Worm (Caenorhabditis elegans): ENCODE results near the gene mltn-7.

The mltn-7 gene

DNA sequence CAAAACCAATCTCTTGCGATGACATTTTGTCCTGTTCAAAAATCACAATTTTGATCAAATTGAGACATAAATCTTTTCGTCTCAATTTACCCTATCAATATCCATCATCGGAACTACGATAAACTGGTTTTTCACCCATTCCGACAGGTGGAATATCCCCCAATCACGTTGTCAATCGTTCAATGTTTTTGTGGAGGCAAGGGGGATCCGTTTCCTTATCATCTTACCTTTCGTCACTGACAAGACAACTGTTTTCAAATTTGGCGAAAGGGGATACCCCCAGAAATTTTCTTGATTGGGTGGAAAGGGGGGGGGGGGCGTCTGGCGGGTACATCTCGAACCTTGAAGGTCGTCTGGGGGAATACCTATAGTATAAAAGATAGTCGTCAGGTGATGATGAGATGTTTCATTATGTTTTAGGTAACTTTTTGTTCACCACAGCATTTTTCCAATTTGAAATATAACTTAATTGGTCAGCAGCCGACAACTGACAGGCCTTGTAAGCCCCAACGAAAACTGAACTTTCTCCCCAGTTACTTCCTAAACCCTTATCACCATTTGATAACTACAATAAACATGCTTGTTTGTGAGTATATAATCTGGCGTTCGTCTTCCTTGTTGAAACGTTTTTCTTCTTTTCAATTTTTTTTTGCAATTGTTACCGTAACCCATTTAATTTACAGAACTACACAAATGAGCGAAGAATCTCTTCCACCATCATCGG is 11.3 kb downstream of the mltn-7 start, which contains the start of gene ZK6.8:
ZK6.8 (plus strand) TSS at position 682 of the 724 bp plus-strand sequence.
- no peak for TF ChIP-seq ceh-43 (GFP tag; optimal IDR thresholded peaks at IDR 0.05)
- TF ChIP-seq ces-1 (GFP tag; optimal IDR thresholded peaks at IDR 0.05) = no peak
- no peak for TF ChIP-seq nhr-237 (tag; optimal IDR thresholded peaks at IDR 0.05)
- TF ChIP-seq unc-39 (tag; optimal IDR thresholded peaks at IDR 0.05) = no peak
- TF ChIP-seq mab-5 (tag; optimal IDR thresholded peaks at IDR 0.05) = no peak
- TF ChIP-seq tbx-8 (GFP tag; optimal IDR thresholded peaks at IDR 0.05) = no peak
- TF ChIP-seq pha-4 (tag; optimal IDR thresholded peaks at IDR 0.05) = no peak
- TF ChIP-seq cnd-1 (tag; optimal IDR thresholded peaks at IDR 0.05) = no peak
- no peak for TF ChIP-seq flh-1 (GFP tag; optimal IDR thresholded peaks at IDR 0.05)
- TF ChIP-seq sem-2 (GFP tag; optimal IDR thresholded peaks at IDR 0.05) = no peak
- TF ChIP-seq lin-13 (tag; optimal IDR thresholded peaks at IDR 0.05) = no peak
- TF ChIP-seq ham-2 (GFP tag; optimal IDR thresholded peaks at IDR 0.05) = no peak
- TF ChIP-seq mep-1 (tag; optimal IDR thresholded peaks at IDR 0.05) = no peak
- TF ChIP-seq unc-120 (tag; optimal IDR thresholded peaks at IDR 0.05; ENCODE audit: poor library complexity, severe bottlenecking) = no peak
- no peak for TF ChIP-seq drap-1 (GFP tag; optimal IDR thresholded peaks at IDR 0.05)
- TF ChIP-seq nhr-28 (tag; optimal IDR thresholded peaks at IDR 0.05) = no peak
- no peak for TF ChIP-seq hlh-1 (tag; optimal IDR thresholded peaks at IDR 0.05)
- no peak for TF ChIP-seq ceh-39 (tag; optimal IDR thresholded peaks at IDR 0.05)
- TF ChIP-seq nhr-76 (tag; optimal IDR thresholded peaks at IDR 0.05) = no peak
- no peak for TF ChIP-seq mls-2 (tag; optimal IDR thresholded peaks at IDR 0.05)

ce11 chrV:384511-384910 is 14.4 kb downstream of the mltn-7 start:
- TF ChIP-seq elt-1 (tag; optimal IDR thresholded peaks at IDR 0.05; ENCODE audit: borderline replicate concordance, insufficient read depth) (no peak), ces-1 (GFP tag; optimal IDR thresholded peaks at IDR 0.05) (no peak), cnd-1 (tag; optimal IDR thresholded peaks at IDR 0.05) (no peak), ceh-39 (tag; optimal IDR thresholded peaks at IDR 0.05) (no peak), snpc-4 (tag; optimal IDR thresholded peaks at IDR 0.05) (no peak), unc-62 (GFP tag; optimal IDR thresholded peaks at IDR 0.05) (no peak), ham-2 (GFP tag; optimal IDR thresholded peaks at IDR 0.05) (no peak)

ce11 chrV:385488-385887 is 15.4 kb downstream of the mltn-7 start, which contains the start of gene lipl-5:
Gene lipl-5 (plus strand): TSS chrV:385746.
- TF ChIP-seq nhr-28 (tag; optimal IDR thresholded peaks at IDR 0.05) (no peak), nhr-12 (tag; optimal IDR thresholded peaks at IDR 0.05) (no peak), tbx-8 (GFP tag; optimal IDR thresholded peaks at IDR 0.05) (no peak), ham-2 (GFP tag; optimal IDR thresholded peaks at IDR 0.05) (no peak), lin-32 (GFP tag; optimal IDR thresholded peaks at IDR 0.05) (no peak), mab-5 (tag; optimal IDR thresholded peaks at IDR 0.05) (no peak), nhr-2 (tag; optimal IDR thresholded peaks at IDR 0.05) (no peak), ceh-83 (GFP tag; optimal IDR thresholded peaks at IDR 0.05) (no peak), snpc-4 (tag; optimal IDR thresholded peaks at IDR 0.05) (no peak), drap-1 (GFP tag; optimal IDR thresholded peaks at IDR 0.05) (no peak), elt-3 (tag; optimal IDR thresholded peaks at IDR 0.05) (no peak), lin-13 (tag; optimal IDR thresholded peaks at IDR 0.05) (no peak), blmp-1 (tag; optimal IDR thresholded peaks at IDR 0.05) (no peak), nhr-237 (tag; optimal IDR thresholded peaks at IDR 0.05) (no peak), ceh-39 (tag; optimal IDR thresholded peaks at IDR 0.05) (no peak), hlh-1 (tag; optimal IDR thresholded peaks at IDR 0.05) (no peak), sem-2 (GFP tag; optimal IDR thresholded peaks at IDR 0.05) (no peak)

- TF ChIP-seq sem-2 (GFP tag; optimal IDR thresholded peaks at IDR 0.05) = no peak
- no peak for TF ChIP-seq nhr-28 (tag; optimal IDR thresholded peaks at IDR 0.05)
- TF ChIP-seq ceh-39 (tag; optimal IDR thresholded peaks at IDR 0.05) = no peak
- TF ChIP-seq cnd-1 (tag; optimal IDR thresholded peaks at IDR 0.05) = no peak
- no peak for TF ChIP-seq zip-8 (tag; optimal IDR thresholded peaks at IDR 0.05)
- TF ChIP-seq mls-2 (tag; optimal IDR thresholded peaks at IDR 0.05) = no peak
- TF ChIP-seq nhr-237 (tag; optimal IDR thresholded peaks at IDR 0.05) = no peak
- TF ChIP-seq flh-1 (GFP tag; optimal IDR thresholded peaks at IDR 0.05) = no peak
- no peak for TF ChIP-seq drap-1 (GFP tag; optimal IDR thresholded peaks at IDR 0.05)
- no peak for TF ChIP-seq unc-120 (tag; optimal IDR thresholded peaks at IDR 0.05; ENCODE audit: poor library complexity, severe bottlenecking)
- TF ChIP-seq tbx-8 (GFP tag; optimal IDR thresholded peaks at IDR 0.05) = no peak
- TF ChIP-seq M03D4.4 (tag; optimal IDR thresholded peaks at IDR 0.05) = no peak
- TF ChIP-seq ztf-11 (tag; optimal IDR thresholded peaks at IDR 0.05) = no peak
- no peak for TF ChIP-seq pha-4 (tag; optimal IDR thresholded peaks at IDR 0.05)
These were observed 18.3 kb downstream of the mltn-7 start, which contains the start of gene ZK6.6 for ce11 chrV:388397-388796. Gene ZK6.6 (plus strand): TSS chrV:388697.
